Fruit fly (Drosophila melanogaster) whole organism, prepupa: Measurements from ENCODE around the gene CG42750.

ENCODE experiments used
- Blimp-1 ChIP-seq: fragments of 200-800 bp; sonication (Bioruptor generic); optimal IDR thresholded peaks from 3 replicates; lab custom pipeline; 2017; ENCODE audit warnings: missing biosample characterization, missing genetic modification characterization, mild to moderate bottlenecking, moderate library complexity, missing genetic modification reagents
- CG10631 ChIP-seq: fragments of 200-800 bp; sonication (Bioruptor generic); optimal IDR thresholded peaks from 2 replicates; lab custom pipeline; 2016; ENCODE audit warnings: missing biosample characterization, missing genetic modification characterization
- CG11294 ChIP-seq: fragments of 200-800 bp; sonication (Bioruptor generic); IDR thresholded peaks from 2 replicates; pipeline ENCODE4 v1.3.6; 2022; ENCODE audit warnings: missing biosample characterization, missing genetic modification characterization
- CG11762 ChIP-seq: fragments of 200-800 bp; sonication (Bioruptor generic); optimal IDR thresholded peaks from 3 replicates; lab custom pipeline; 2016; ENCODE audit warnings: missing biosample characterization, missing genetic modification characterization; ENCODE audit not compliant: insufficient read depth
- CG11902 ChIP-seq: fragments of 200-800 bp; sonication (Bioruptor generic); optimal IDR thresholded peaks from 3 replicates; lab custom pipeline; 2016; ENCODE audit warnings: missing biosample characterization, missing genetic modification characterization
- CG15336 ChIP-seq: fragments of 200-800 bp; sonication (Bioruptor generic); IDR thresholded peaks from 2 replicates; pipeline ENCODE4 v1.3.6; 2022; ENCODE audit warnings: missing biosample characterization, missing genetic modification characterization
- CG1621 ChIP-seq: fragments of 200-800 bp; sonication (Bioruptor generic); optimal IDR thresholded peaks from 3 replicates; lab custom pipeline; 2018; ENCODE audit warnings: missing biosample characterization, mild to moderate bottlenecking, missing genetic modification characterization
- CG31627 ChIP-seq: fragments of 200-800 bp; sonication (Bioruptor generic); optimal IDR thresholded peaks from 3 replicates; lab custom pipeline; 2016; ENCODE audit warnings: missing biosample characterization, missing genetic modification characterization
- CG34406 ChIP-seq: fragments of 200-800 bp; sonication (Bioruptor generic); optimal IDR thresholded peaks from 3 replicates; lab custom pipeline; 2016; ENCODE audit warnings: missing biosample characterization, missing genetic modification characterization
- CG3919 ChIP-seq: fragments of 200-800 bp; sonication (Bioruptor generic); optimal IDR thresholded peaks from 3 replicates; lab custom pipeline; 2016; ENCODE audit warnings: missing biosample characterization, missing genetic modification characterization
- CG4318 ChIP-seq: fragments of 200-800 bp; sonication (Bioruptor generic); optimal IDR thresholded peaks from 3 replicates; lab custom pipeline; 2017; ENCODE audit warnings: missing biosample characterization, mild to moderate bottlenecking, missing genetic modification characterization
- CG6276 ChIP-seq: fragments of 200-800 bp; sonication (Bioruptor generic); optimal IDR thresholded peaks from 2 replicates; lab custom pipeline; 2017; ENCODE audit warnings: missing biosample characterization, mild to moderate bottlenecking, missing genetic modification characterization
- CG6792 ChIP-seq: fragments of 200-800 bp; sonication (Bioruptor generic); optimal IDR thresholded peaks from 3 replicates; lab custom pipeline; 2016; ENCODE audit warnings: missing biosample characterization, missing genetic modification characterization
- CG6808 ChIP-seq: fragments of 200-800 bp; sonication (Bioruptor generic); optimal IDR thresholded peaks from 3 replicates; lab custom pipeline; 2017; ENCODE audit warnings: missing biosample characterization, missing genetic modification characterization, mild to moderate bottlenecking, moderate library complexity, missing genetic modification reagents
- CG6854 ChIP-seq: fragments of 200-800 bp; sonication (Bioruptor generic); optimal IDR thresholded peaks from 2 replicates; lab custom pipeline; 2017; ENCODE audit warnings: missing biosample characterization, mild to moderate bottlenecking, missing genetic modification characterization
- CG7368 ChIP-seq: fragments of 200-800 bp; sonication (Bioruptor generic); optimal IDR thresholded peaks from 3 replicates; lab custom pipeline; 2016; ENCODE audit warnings: missing biosample characterization, missing genetic modification characterization
- CG8119 ChIP-seq: fragments of 200-800 bp; sonication (Bioruptor generic); IDR thresholded peaks from 3 replicates; pipeline ENCODE4 v1.3.6; 2022; ENCODE audit warnings: missing biosample characterization, missing genetic modification characterization
- CG8319 ChIP-seq: fragments of 200-800 bp; sonication (Bioruptor generic); optimal IDR thresholded peaks from 3 replicates; lab custom pipeline; 2016; ENCODE audit warnings: missing biosample characterization, missing genetic modification characterization
- CG8632 ChIP-seq: fragments of 200-800 bp; sonication (Bioruptor generic); optimal IDR thresholded peaks from 3 replicates; lab custom pipeline; 2016; ENCODE audit warnings: missing biosample characterization, missing genetic modification characterization
- CG9139 ChIP-seq: fragments of 200-800 bp; sonication (Bioruptor generic); optimal IDR thresholded peaks from 3 replicates; lab custom pipeline; 2017; ENCODE audit warnings: missing biosample characterization, mild to moderate bottlenecking, missing genetic modification characterization
- Eip75B ChIP-seq: fragments of 200-800 bp; sonication (Bioruptor generic); optimal IDR thresholded peaks from 3 replicates; lab custom pipeline; 2016; ENCODE audit warnings: missing biosample characterization, missing genetic modification characterization
- Eip78C ChIP-seq: fragments of 200-800 bp; sonication (Bioruptor generic); peaks from one replicate; lab custom pipeline; 2016; ENCODE audit warnings: missing biosample characterization, missing genetic modification characterization
- Ets21C ChIP-seq: fragments of 200-800 bp; sonication (Bioruptor generic); optimal IDR thresholded peaks from 3 replicates; lab custom pipeline; 2016; ENCODE audit warnings: missing biosample characterization, missing genetic modification characterization
- Gug ChIP-seq: fragments of 200-800 bp; sonication (Bioruptor generic); IDR thresholded peaks from 2 replicates; pipeline ENCODE4 v1.3.6; 2022; ENCODE audit warnings: missing biosample characterization, missing genetic modification characterization
- Hr4 ChIP-seq: fragments of 200-800 bp; sonication (Bioruptor generic); optimal IDR thresholded peaks from 3 replicates; lab custom pipeline; 2016; ENCODE audit warnings: missing biosample characterization, missing genetic modification characterization
- Lpt ChIP-seq: fragments of 200-800 bp; sonication (Bioruptor generic); optimal IDR thresholded peaks from 3 replicates; lab custom pipeline; 2016; ENCODE audit warnings: missing biosample characterization, missing genetic modification characterization
- Met ChIP-seq: fragments of 200-800 bp; sonication (Bioruptor generic); optimal IDR thresholded peaks from 3 replicates; lab custom pipeline; 2016; ENCODE audit warnings: missing biosample characterization, missing genetic modification characterization
- OdsH ChIP-seq: fragments of 200-800 bp; sonication (Bioruptor generic); optimal IDR thresholded peaks from 3 replicates; lab custom pipeline; 2016; ENCODE audit warnings: missing biosample characterization, missing genetic modification characterization
- Smox ChIP-seq: fragments of 200-800 bp; sonication (Bioruptor generic); optimal IDR thresholded peaks from 3 replicates; lab custom pipeline; 2016; ENCODE audit warnings: missing biosample characterization, missing genetic modification characterization
- Sox15 ChIP-seq: fragments of 200-800 bp; sonication (Bioruptor generic); optimal IDR thresholded peaks from 3 replicates; lab custom pipeline; 2016; ENCODE audit warnings: missing biosample characterization, missing genetic modification characterization
- acj6 ChIP-seq: fragments of 200-800 bp; sonication (Bioruptor generic); optimal IDR thresholded peaks from 3 replicates; lab custom pipeline; 2016; ENCODE audit warnings: missing biosample characterization, missing genetic modification characterization
- dac ChIP-seq: fragments of 200-800 bp; sonication (Bioruptor generic); optimal IDR thresholded peaks from 2 replicates; lab custom pipeline; 2017; ENCODE audit warnings: missing biosample characterization, mild to moderate bottlenecking, missing genetic modification characterization
- dsx ChIP-seq: fragments of 200-800 bp; optimal IDR thresholded peaks from 3 replicates; lab custom pipeline; 2019; ENCODE audit warnings: missing biosample characterization, mild to moderate bottlenecking, missing genetic modification characterization, moderate library complexity; ENCODE audit not compliant: poor library complexity, severe bottlenecking
- eg ChIP-seq: fragments of 200-800 bp; sonication (Bioruptor generic); IDR thresholded peaks from 3 replicates; pipeline ENCODE4 v1.3.6; 2022; ENCODE audit warnings: missing biosample characterization, missing genetic modification characterization
- fd59A ChIP-seq: fragments of 200-800 bp; sonication (Bioruptor generic); optimal IDR thresholded peaks from 2 replicates; lab custom pipeline; 2017; ENCODE audit warnings: missing biosample characterization, mild to moderate bottlenecking, missing genetic modification characterization, missing genetic modification reagents
- fd85E ChIP-seq: fragments of 200-800 bp; sonication (Bioruptor generic); optimal IDR thresholded peaks from 3 replicates; lab custom pipeline; 2016; ENCODE audit warnings: missing biosample characterization, missing genetic modification characterization
- fkh ChIP-seq: fragments of 200-800 bp; sonication (Bioruptor generic); optimal IDR thresholded peaks from 3 replicates; lab custom pipeline; 2017; ENCODE audit warnings: missing biosample characterization, mild to moderate bottlenecking, missing genetic modification characterization, moderate library complexity
- net ChIP-seq: fragments of 200-800 bp; sonication (Bioruptor generic); optimal IDR thresholded peaks from 3 replicates; lab custom pipeline; 2016; ENCODE audit warnings: missing biosample characterization, missing genetic modification characterization
- spab ChIP-seq: fragments of 200-800 bp; sonication (Bioruptor generic); optimal IDR thresholded peaks from 2 replicates; lab custom pipeline; 2017; ENCODE audit warnings: missing biosample characterization, mild to moderate bottlenecking, missing genetic modification characterization, missing genetic modification reagents
- ss ChIP-seq, 2 experiments: fragments of 200-800 bp; sonication (Bioruptor generic); optimal IDR thresholded peaks; 2 replicates in 1 of 2; 3 replicates in 1 of 2; lab custom pipeline; 2017 to 2018; ENCODE audit warnings: mild to moderate bottlenecking in 2 of 2, missing biosample characterization in 2 of 2, missing genetic modification characterization in 2 of 2, moderate library complexity in 1 of 2
- svp ChIP-seq: fragments of 200-800 bp; sonication (Bioruptor generic); peaks from one replicate; lab custom pipeline; 2016; ENCODE audit warnings: missing biosample characterization, missing genetic modification characterization
- topi ChIP-seq: fragments of 200-800 bp; sonication (Bioruptor generic); optimal IDR thresholded peaks from 3 replicates; lab custom pipeline; 2016; ENCODE audit warnings: missing biosample characterization, missing genetic modification characterization
- vri ChIP-seq: fragments of 200-800 bp; sonication (Bioruptor generic); optimal IDR thresholded peaks from 3 replicates; lab custom pipeline; 2016; ENCODE audit warnings: missing biosample characterization, mild to moderate bottlenecking, missing genetic modification characterization

Gene CG42750

DNA sequence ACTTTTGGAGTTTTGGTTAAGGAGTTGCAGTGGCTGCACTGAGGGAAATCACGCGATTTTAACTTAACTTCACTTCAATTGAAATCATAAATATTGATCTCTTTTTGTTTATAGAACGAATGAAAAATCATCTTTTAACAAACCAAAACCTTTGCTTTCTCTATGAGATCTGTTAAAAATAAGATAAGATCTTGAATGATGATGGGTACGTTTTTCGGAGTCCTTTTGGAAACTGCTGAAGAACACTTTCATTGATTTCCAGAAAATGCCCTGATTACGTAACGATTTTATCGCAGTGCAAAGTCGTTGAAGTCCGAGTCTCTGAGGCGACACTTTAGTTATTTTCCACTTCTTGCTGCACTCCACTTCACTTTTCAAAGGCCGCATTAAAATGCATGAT lies 36.7 kb upstream of the CG42750 start (continued):
- peak; percentile 90 for TF ChIP-seq Ets21C (GFP tag; lab: Kevin White, UChicago)
- peak; percentile 58; the same call in 2 of the 3 replicates for TF ChIP-seq eg (GFP tag; lab: Robert Waterston, UW)
- peak; percentile 79 for TF ChIP-seq CG11762
- TF ChIP-seq CG6276, result peak; percentile 67
- peak; percentile 68 for TF ChIP-seq CG9139 (GFP tag; lab: Kevin White, UChicago)
- TF ChIP-seq Sox15, result peak; percentile 79
- peak; percentile 88 for TF ChIP-seq OdsH (GFP tag; lab: Kevin White, UChicago)
- peak; percentile 81 for TF ChIP-seq CG7368
- peak; percentile 75 for TF ChIP-seq CG8119 (GFP tag; lab: Robert Waterston, UW)
- peak; percentile 87 for TF ChIP-seq CG3919
- peak; percentile 91 for TF ChIP-seq CG10631 (GFP tag; lab: Kevin White, UChicago)
- peak; percentile 55 for TF ChIP-seq dac (GFP tag; lab: Kevin White, UChicago)
- peak; percentile 93 for TF ChIP-seq topi (GFP tag; lab: Kevin White, UChicago)
- peak; percentile 89 for TF ChIP-seq spab (GFP tag; lab: Kevin White, UChicago)
- peak; percentile 91 for TF ChIP-seq Smox
- TF ChIP-seq CG6808 (GFP tag; lab: Kevin White, UChicago), result peak; percentile 91
- TF ChIP-seq Eip78C, result peak; percentile 97

DNA sequence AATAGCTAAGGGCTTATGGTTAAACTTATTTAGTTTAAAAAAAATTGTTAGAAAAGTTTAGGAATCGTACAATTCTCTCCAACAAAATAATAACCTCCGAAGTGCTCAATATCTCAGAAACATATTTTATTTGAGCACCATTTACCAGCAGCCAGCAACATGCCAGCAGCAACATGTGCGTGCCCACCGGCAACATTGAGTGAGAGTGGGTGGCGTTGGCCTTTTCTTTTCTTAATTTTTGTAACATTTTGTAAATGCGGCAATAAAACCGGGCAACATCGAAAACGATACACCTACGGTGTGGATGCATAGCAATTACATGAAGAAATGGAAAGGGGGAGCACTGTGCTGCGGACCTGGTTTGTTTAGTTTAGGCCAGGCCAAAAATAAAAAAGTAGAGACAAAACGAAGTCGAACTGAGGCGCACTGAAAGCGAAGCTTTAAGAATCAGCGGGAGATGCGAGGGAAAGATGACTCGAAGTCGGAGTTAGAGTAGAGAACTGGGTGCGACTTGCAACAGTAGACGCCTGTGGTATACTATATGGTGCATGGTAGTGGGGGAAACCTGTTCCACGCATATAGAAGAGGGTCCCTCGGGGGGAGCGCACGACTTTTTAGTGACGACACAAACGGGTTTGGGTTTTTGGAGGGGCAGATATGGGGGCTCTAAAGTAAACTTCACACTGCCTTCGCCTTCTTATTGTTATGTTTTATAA lies 36.2 kb upstream of the CG42750 start:
- TF ChIP-seq eg (GFP tag; lab: Robert Waterston, UW) (no peak), net (GFP tag; lab: Kevin White, UChicago) (no peak), fd85E (GFP tag; lab: Kevin White, UChicago) (no peak), topi (GFP tag; lab: Kevin White, UChicago) (no peak), Blimp-1 (GFP tag; lab: Kevin White, UChicago) (no peak), fkh (GFP tag; lab: Kevin White, UChicago) (peak; percentile 33), acj6 (GFP tag; lab: Kevin White, UChicago) (no peak), CG11902 (no peak), CG11294 (no peak), Lpt (GFP tag; lab: Kevin White, UChicago) (peak; percentile 8), CG8319 (GFP tag; lab: Kevin White, UChicago) (no peak), CG31627 (no peak), Eip78C (peak; percentile 15), Sox15 (no peak), CG6854 (GFP tag; lab: Kevin White, UChicago) (no peak), CG8632 (GFP tag; lab: Kevin White, UChicago) (no peak), svp (peak; percentile 25), ss (GFP tag; optimal IDR thresholded peaks at IDR 0.05; lab: Kevin White, UChicago) (no peak)

DNA sequence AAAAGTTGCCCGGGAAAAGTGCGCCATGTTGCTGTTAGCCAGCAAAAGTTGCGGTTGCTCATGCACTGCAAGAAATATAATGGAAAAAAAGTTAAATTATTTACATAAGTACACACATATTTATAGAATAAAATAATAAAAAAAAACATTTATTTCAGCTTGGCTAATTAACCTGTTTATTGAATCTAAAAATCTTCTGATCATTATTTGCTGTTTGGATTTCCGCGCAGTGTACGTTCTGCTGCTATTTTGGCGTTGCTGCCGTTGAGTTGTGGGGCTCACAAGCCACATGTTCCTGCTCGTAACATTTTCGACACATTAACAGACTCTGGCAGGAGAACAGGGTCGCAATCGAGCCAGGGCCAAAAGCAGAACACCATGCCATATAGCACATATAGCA lies 34.9 kb upstream of the CG42750 start:
- TF ChIP-seq acj6 (GFP tag; lab: Kevin White, UChicago) (peak; percentile 87), topi (GFP tag; lab: Kevin White, UChicago) (peak; percentile 61), CG15336 (GFP tag; lab: Robert Waterston, UW) (peak; percentile 88), CG11762 (peak; percentile 70), Blimp-1 (GFP tag; lab: Kevin White, UChicago) (peak; percentile 59), dac (GFP tag; lab: Kevin White, UChicago) (peak; percentile 59), fd59A (GFP tag; lab: Kevin White, UChicago) (peak; percentile 71), Lpt (GFP tag; lab: Kevin White, UChicago) (peak; percentile 62), fkh (GFP tag; lab: Kevin White, UChicago) (no peak), CG1621 (tag; lab: Kevin White, UChicago) (peak; percentile 62), OdsH (GFP tag; lab: Kevin White, UChicago) (peak; percentile 84), spab (GFP tag; lab: Kevin White, UChicago) (peak; percentile 86), Met (GFP tag; lab: Kevin White, UChicago) (peak; percentile 85), CG4318 (GFP tag; lab: Kevin White, UChicago) (peak; percentile 71), dsx (GFP tag; lab: Kevin White, UChicago) (peak; percentile 57), Sox15 (peak; percentile 26), eg (GFP tag; lab: Robert Waterston, UW) (peak; percentile 86), Eip78C (peak; percentile 91), svp (peak; percentile 73), CG6808 (GFP tag; lab: Kevin White, UChicago) (peak; percentile 87), CG9139 (GFP tag; lab: Kevin White, UChicago) (peak; percentile 35), CG34406 (GFP tag; lab: Kevin White, UChicago) (peak; percentile 79), CG6792 (GFP tag; lab: Kevin White, UChicago) (peak; percentile 75), Gug (peak; percentile 41), Hr4 (GFP tag; lab: Kevin White, UChicago) (peak; percentile 54), CG8119 (GFP tag; lab: Robert Waterston, UW) (peak; percentile 82), ss (GFP tag; optimal IDR thresholded peaks at IDR 0.05; lab: Kevin White, UChicago) (peak; percentile 54 to 62), Eip75B (GFP tag; lab: Kevin White, UChicago) (peak; percentile 65), CG10631 (GFP tag; lab: Kevin White, UChicago) (peak; percentile 79), CG7368 (peak; percentile 55), Ets21C (GFP tag; lab: Kevin White, UChicago) (no peak), CG11902 (peak; percentile 35), vri (peak; percentile 77)
